Fruit fly (Drosophila melanogaster) whole organism, wandering third instar larva: ENCODE measurements around the gene CG13247.
A peak's percentile ranks its signal among the peaks of the same experiment; 100 is the strongest.

Source experiments
- CG32264 ChIP-seq: fragments of 200-800 bp; sonication (Bioruptor generic); optimal IDR thresholded peaks from 2 replicates; lab custom pipeline; 2016; ENCODE audit warnings: missing biosample characterization, missing genetic modification characterization
- CG9705 ChIP-seq: fragments of 200-800 bp; sonication (Bioruptor generic); optimal IDR thresholded peaks from 2 replicates; lab custom pipeline; 2018; ENCODE audit warnings: missing biosample characterization, mild to moderate bottlenecking, missing genetic modification characterization
- Dfd ChIP-seq: fragments of >200 bp; optimal IDR thresholded peaks from 2 replicates; lab custom pipeline; 2017; ENCODE audit warnings: missing biosample characterization, missing genetic modification characterization
- Dif ChIP-seq: fragments of 200-275, 200-300 bp; sonication (Bioruptor generic); optimal IDR thresholded peaks from 2 replicates; lab custom pipeline; 2018; ENCODE audit warnings: missing biosample characterization, missing genetic modification characterization; ENCODE audit not compliant: partially characterized antibody
- HLH106 ChIP-seq: fragments of 200-800 bp; optimal IDR thresholded peaks from 3 replicates; lab custom pipeline; 2019; ENCODE audit warnings: missing biosample characterization, mild to moderate bottlenecking, missing genetic modification characterization, moderate library complexity
- Hnf4 ChIP-seq: fragments of 200-800 bp; sonication (Bioruptor generic); optimal IDR thresholded peaks from 2 replicates; lab custom pipeline; 2016; ENCODE audit warnings: missing biosample characterization, mild to moderate bottlenecking, missing genetic modification characterization
- Hr83 ChIP-seq: fragments of 200-300 bp; sonication (Bioruptor generic); optimal IDR thresholded peaks from 2 replicates; lab custom pipeline; 2016; ENCODE audit warnings: missing biosample characterization, mild to moderate bottlenecking, missing genetic modification characterization, moderate library complexity; ENCODE audit not compliant: poor library complexity, severe bottlenecking
- Jra ChIP-seq: sonication (Bioruptor generic); optimal IDR thresholded peaks from 2 replicates; lab custom pipeline; 2016; ENCODE audit warnings: missing biosample characterization, missing genetic modification characterization
- Myc ChIP-seq: fragments of >200 bp; optimal IDR thresholded peaks from 2 replicates; lab custom pipeline; 2017
- OdsH ChIP-seq: fragments of 200-800 bp; sonication (Bioruptor generic); optimal IDR thresholded peaks from 2 replicates; lab custom pipeline; 2016; ENCODE audit warnings: missing biosample characterization, mild to moderate bottlenecking, missing genetic modification characterization
- Rel ChIP-seq, 2 experiments: fragments of 200-800 bp; sonication (Bioruptor generic) in 1 of 2; optimal IDR thresholded peaks; 2 replicates in 1 of 2; 3 replicates in 1 of 2; lab custom pipeline; 2016 to 2019; ENCODE audit warnings: mild to moderate bottlenecking in 2 of 2, missing biosample characterization in 2 of 2, missing genetic modification characterization in 2 of 2, moderate library complexity in 1 of 2
- Sp1 ChIP-seq: fragments of 200-800 bp; sonication (Bioruptor generic); optimal IDR thresholded peaks from 3 replicates; lab custom pipeline; 2019; ENCODE audit warnings: missing biosample characterization, mild to moderate bottlenecking, missing genetic modification characterization, moderate library complexity
- Vsx2 ChIP-seq: fragments of 200-300, 225-300 bp; sonication (Bioruptor generic); optimal IDR thresholded peaks from 2 replicates; lab custom pipeline; 2018; ENCODE audit warnings: missing biosample characterization, missing genetic modification characterization; ENCODE audit not compliant: partially characterized antibody
- dl ChIP-seq, 2 experiments: fragments of 175-275, 200-275 bp in 1 of 2; fragments of 200-275 bp in 1 of 2; sonication (Bioruptor generic); optimal IDR thresholded peaks; lab custom pipeline; 2018; ENCODE audit warnings: mild to moderate bottlenecking in 2 of 2, missing biosample characterization in 2 of 2, missing genetic modification characterization in 2 of 2, moderate library complexity in 2 of 2; ENCODE audit not compliant: partially characterized antibody in 2 of 2, insufficient read depth in 1 of 2
- dmrt93B ChIP-seq: fragments of 200-800 bp; sonication (Bioruptor generic); optimal IDR thresholded peaks from 2 replicates; lab custom pipeline; 2018; ENCODE audit warnings: missing biosample characterization, mild to moderate bottlenecking, missing genetic modification characterization
- dsf ChIP-seq: sonication (Bioruptor generic); optimal IDR thresholded peaks from 2 replicates; lab custom pipeline; 2016; ENCODE audit warnings: missing biosample characterization, missing genetic modification characterization, borderline replicate concordance
- ey ChIP-seq: fragments of 200-800 bp; sonication (Bioruptor generic); optimal IDR thresholded peaks from 2 replicates; lab custom pipeline; 2016; ENCODE audit warnings: missing biosample characterization, missing genetic modification characterization
- foxo ChIP-seq, 2 experiments: fragments of 200-800 bp; sonication (Bioruptor generic); optimal IDR thresholded peaks; 2 replicates in 1 of 2; 3 replicates in 1 of 2; lab custom pipeline; 2016 to 2017; ENCODE audit warnings: missing biosample characterization in 2 of 2, missing genetic modification characterization in 2 of 2
- h ChIP-seq: fragments of 200-800 bp; sonication (Bioruptor generic); optimal IDR thresholded peaks from 3 replicates; lab custom pipeline; 2016; ENCODE audit warnings: missing biosample characterization, mild to moderate bottlenecking, missing genetic modification characterization
- pan ChIP-seq: fragments of >200 bp; optimal IDR thresholded peaks from 2 replicates; lab custom pipeline; 2017
- psq ChIP-seq: fragments of 200-800 bp; sonication (Bioruptor generic); optimal IDR thresholded peaks from 3 replicates; lab custom pipeline; 2017; ENCODE audit warnings: missing biosample characterization, mild to moderate bottlenecking, missing genetic modification characterization, moderate library complexity
- rgr ChIP-seq: fragments of 200-800 bp; sonication (Bioruptor generic); optimal IDR thresholded peaks from 3 replicates; lab custom pipeline; 2016; ENCODE audit warnings: missing biosample characterization, mild to moderate bottlenecking, missing genetic modification characterization
- sage ChIP-seq: fragments of 200-800 bp; sonication (Bioruptor generic); optimal IDR thresholded peaks from 2 replicates; lab custom pipeline; 2016; ENCODE audit warnings: missing biosample characterization, mild to moderate bottlenecking, missing genetic modification characterization
- sv ChIP-seq: fragments of 200-800 bp; sonication (Bioruptor generic); optimal IDR thresholded peaks from 3 replicates; lab custom pipeline; 2016; ENCODE audit warnings: missing biosample characterization, missing genetic modification characterization
- tai ChIP-seq: sonication (Bioruptor generic); optimal IDR thresholded peaks from 2 replicates; lab custom pipeline; 2016; ENCODE audit warnings: missing biosample characterization, missing genetic modification characterization
- woc ChIP-seq: sonication (Bioruptor generic); optimal IDR thresholded peaks from 2 replicates; lab custom pipeline; 2016; ENCODE audit warnings: missing biosample characterization, mild to moderate bottlenecking, missing genetic modification characterization

Gene CG13247

DNA sequence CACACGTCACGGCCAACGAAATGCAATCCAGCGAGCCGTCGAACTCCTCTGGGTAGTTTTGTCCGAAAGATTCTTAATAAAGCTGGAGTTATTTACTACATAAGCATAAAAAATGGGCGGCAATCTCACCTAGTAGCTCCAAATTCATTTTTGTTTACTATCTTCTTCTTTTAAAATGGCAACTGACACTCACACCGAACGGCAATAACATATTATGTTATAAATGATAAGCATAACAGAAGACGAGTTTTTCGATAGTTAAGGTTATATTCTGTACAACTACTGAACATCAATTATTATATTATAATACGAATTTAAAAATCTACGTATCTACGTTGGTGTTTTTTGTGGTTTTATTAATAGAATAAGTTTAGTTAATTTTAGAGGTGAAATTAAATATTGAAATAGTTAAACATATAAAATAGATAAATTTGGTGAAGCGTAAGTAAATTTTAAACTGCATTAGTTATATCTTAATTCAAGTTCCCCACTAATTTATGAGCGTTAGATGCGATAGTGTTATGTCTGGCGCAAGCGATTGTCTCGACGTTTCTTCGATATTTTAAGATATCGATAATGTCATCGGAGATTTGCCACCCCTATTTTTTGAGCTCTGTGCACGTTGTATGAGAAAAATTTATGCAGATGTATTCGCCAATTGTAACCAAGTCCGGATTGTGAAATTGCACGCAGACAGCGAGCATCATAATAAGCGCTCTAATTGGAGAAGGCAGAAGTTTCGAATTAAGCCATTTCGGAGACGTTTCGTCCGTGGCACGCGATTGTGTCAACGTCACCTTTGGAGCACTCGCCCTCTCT is 22.1 kb upstream of the CG13247 start, which contains the start of the genes Rbbp5 and eRF1 (continued):
- TF ChIP-seq tai (peak; percentile 84), Jra (GFP tag; lab: Kevin White, UChicago) (peak; percentile 82), Myc (lab: Kevin White, UChicago) (peak; percentile 4), foxo (GFP tag; optimal IDR thresholded peaks at IDR 0.05; lab: Kevin White, UChicago) (peak in 1 of 2 experiments; percentile 86), Rel (GFP tag; optimal IDR thresholded peaks at IDR 0.05; lab: Kevin White, UChicago) (no peak), Rel (tag; optimal IDR thresholded peaks at IDR 0.05; lab: Kevin White, UChicago) (no peak), woc (GFP tag; lab: Kevin White, UChicago) (peak; percentile 80)

DNA sequence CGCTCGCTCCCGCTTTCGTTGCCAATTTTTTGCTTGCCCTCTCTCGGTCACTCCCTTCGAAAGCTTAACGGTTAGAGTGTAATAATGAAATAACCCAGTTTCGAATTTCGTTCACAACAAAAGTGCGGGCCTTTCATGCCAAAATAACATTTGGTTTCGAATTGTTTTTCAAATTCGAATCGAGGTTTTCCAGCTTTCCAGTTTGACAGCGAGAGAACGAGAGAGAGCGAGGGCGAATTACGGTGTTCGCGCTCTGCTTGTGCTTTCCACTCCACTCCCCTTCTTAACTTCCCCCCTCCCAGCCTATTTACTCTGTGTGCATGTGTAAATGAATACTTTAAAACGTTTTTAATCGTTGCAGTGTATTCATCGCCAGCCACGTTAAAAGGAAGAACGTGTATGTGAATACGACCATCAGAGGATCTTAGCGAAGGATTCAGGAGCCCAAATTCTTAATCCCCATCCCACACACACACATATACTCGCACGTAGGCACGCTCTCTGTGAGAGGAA is 21.5 kb upstream of the CG13247 start:
- TF ChIP-seq foxo (GFP tag; optimal IDR thresholded peaks at IDR 0.05; lab: Kevin White, UChicago), result no peak
- TF ChIP-seq psq (GFP tag; lab: Kevin White, UChicago), result no peak
- no peak for TF ChIP-seq Rel (GFP tag; optimal IDR thresholded peaks at IDR 0.05; lab: Kevin White, UChicago)
- peak; percentile 56 for TF ChIP-seq Rel (tag; optimal IDR thresholded peaks at IDR 0.05; lab: Kevin White, UChicago)
- no peak for TF ChIP-seq dmrt93B
- TF ChIP-seq Hnf4 (GFP tag; lab: Kevin White, UChicago), result no peak
- TF ChIP-seq tai, result no peak
- TF ChIP-seq dsf (GFP tag; lab: Kevin White, UChicago), result no peak
- TF ChIP-seq HLH106 (tag; lab: Kevin White, UChicago), result no peak
- no peak for TF ChIP-seq CG32264
- TF ChIP-seq Hr83 (GFP tag; lab: Kevin White, UChicago), result no peak
- TF ChIP-seq OdsH (GFP tag; lab: Kevin White, UChicago), result peak; percentile 31
- no peak for TF ChIP-seq sv
- TF ChIP-seq, all 38 proteins: peak for 2

dm6 chr3L:20349333-20349924 is 20.7 kb upstream of the CG13247 start:
- no peak for TF ChIP-seq Myc (lab: Kevin White, UChicago)
- TF ChIP-seq psq (GFP tag; lab: Kevin White, UChicago), result no peak
- TF ChIP-seq ey (GFP tag; lab: Kevin White, UChicago), result no peak
- no peak for TF ChIP-seq dsf (GFP tag; lab: Kevin White, UChicago)
- peak; percentile 55 to 88 for TF ChIP-seq dl (GFP tag; optimal IDR thresholded peaks at IDR 0.05; lab: Kevin White, UChicago; ENCODE audit: insufficient read depth in 1 of 2, partially characterized antibody in 2 of 2)
- TF ChIP-seq Jra (GFP tag; lab: Kevin White, UChicago), result peak; percentile 48
- peak; percentile 88 for TF ChIP-seq Dif (GFP tag; lab: Kevin White, UChicago)
- TF ChIP-seq dmrt93B, result no peak
- no peak for TF ChIP-seq rgr (GFP tag; lab: Kevin White, UChicago)
- TF ChIP-seq Vsx2 (GFP tag; lab: Kevin White, UChicago), result peak; percentile 65
- TF ChIP-seq h (GFP tag; lab: Kevin White, UChicago), result peak; percentile 3
- TF ChIP-seq Dfd, result no peak
- no peak for TF ChIP-seq Rel (GFP tag; optimal IDR thresholded peaks at IDR 0.05; lab: Kevin White, UChicago)
- peak; percentile 100 for TF ChIP-seq Rel (tag; optimal IDR thresholded peaks at IDR 0.05; lab: Kevin White, UChicago)
- peak; percentile 6 for TF ChIP-seq sage (GFP tag; lab: Kevin White, UChicago)
- TF ChIP-seq Sp1 (GFP tag; lab: Kevin White, UChicago), result no peak
- TF ChIP-seq foxo (GFP tag; optimal IDR thresholded peaks at IDR 0.05; lab: Kevin White, UChicago), result no peak

dm6 chr3L:20353149-20353548 is 17.0 kb upstream of the CG13247 start, which contains the start of gene CG5618:
TSS of gene CG5618 (plus strand) at chr3L:20353449.
- no peak for TF ChIP-seq pan (lab: Kevin White, UChicago)
- no peak for TF ChIP-seq CG9705
- no peak for TF ChIP-seq sv
- no peak for TF ChIP-seq Rel (GFP tag; optimal IDR thresholded peaks at IDR 0.05; lab: Kevin White, UChicago)
- TF ChIP-seq Rel (tag; optimal IDR thresholded peaks at IDR 0.05; lab: Kevin White, UChicago), result no peak
- no peak for TF ChIP-seq Vsx2 (GFP tag; lab: Kevin White, UChicago)
- no peak for TF ChIP-seq foxo (GFP tag; optimal IDR thresholded peaks at IDR 0.05; lab: Kevin White, UChicago)
